Fruit fly (Drosophila melanogaster) whole organism, embryonic: ENCODE data around the gene CG14410.
A peak's percentile ranks its signal among the peaks of the same experiment; 100 is the strongest.

Source experiments
- Ada2b ChIP-seq: fragments of 200-800 bp; sonication (Bioruptor generic); IDR thresholded peaks from 2 replicates; pipeline ENCODE4 v1.3.6; 2022; ENCODE audit warnings: missing biosample characterization, missing genetic modification characterization
- B-H1 ChIP-seq: fragments of 200-800 bp; sonication (Bioruptor generic); IDR thresholded peaks from 3 replicates; pipeline ENCODE4 v1.3.6; 2022; ENCODE audit warnings: missing biosample characterization, missing genetic modification characterization
- CG1024 ChIP-seq: fragments of 200-800 bp; sonication (Bioruptor generic); IDR thresholded peaks from 2 replicates; pipeline ENCODE4 v1.3.6; 2022; ENCODE audit warnings: missing biosample characterization, missing genetic modification characterization
- CG10565 ChIP-seq: fragments of 200-800 bp; sonication (Bioruptor generic); optimal IDR thresholded peaks from 3 replicates; lab custom pipeline; 2016; ENCODE audit warnings: missing biosample characterization, mild to moderate bottlenecking, missing genetic modification characterization
- CG10959 ChIP-seq: fragments of 200-800 bp; sonication (Bioruptor generic); IDR thresholded peaks from 2 replicates; pipeline ENCODE4 v1.3.6; 2022; ENCODE audit warnings: missing biosample characterization, missing genetic modification characterization
- CG11456 ChIP-seq: fragments of 200-800 bp; sonication (Bioruptor generic); IDR thresholded peaks from 3 replicates; pipeline ENCODE4 v1.3.6; 2022; ENCODE audit warnings: missing biosample characterization, missing genetic modification characterization
- CG11695 ChIP-seq: fragments of 200-800 bp; sonication (Bioruptor generic); IDR thresholded peaks from 3 replicates; pipeline ENCODE4 v1.3.6; 2022; ENCODE audit warnings: missing biosample characterization, missing genetic modification characterization
- CG12659 ChIP-seq: fragments of 200-800 bp; sonication (Bioruptor generic); optimal IDR thresholded peaks from 3 replicates; lab custom pipeline; 2017; ENCODE audit warnings: mild to moderate bottlenecking, missing biosample characterization, missing genetic modification reagents, missing genetic modification characterization
- CG13287 ChIP-seq: fragments of 200-800 bp; sonication (Bioruptor generic); IDR thresholded peaks from 2 replicates; pipeline ENCODE4 v1.3.6; 2022; ENCODE audit warnings: missing biosample characterization, missing genetic modification characterization; ENCODE audit not compliant: partially characterized antibody
- CG14860 ChIP-seq: fragments of 200-800 bp; sonication (Bioruptor generic); IDR thresholded peaks from 3 replicates; pipeline ENCODE4 v1.3.6; 2022; ENCODE audit warnings: missing biosample characterization, missing genetic modification characterization; ENCODE audit not compliant: partially characterized antibody
- CG14965 ChIP-seq: fragments of 200-800 bp; sonication (Bioruptor generic); optimal IDR thresholded peaks from 2 replicates; lab custom pipeline; 2016; ENCODE audit warnings: missing biosample characterization, missing genetic modification characterization, borderline replicate concordance
- CG15479 ChIP-seq: fragments of 200-800 bp; sonication (Bioruptor generic); optimal IDR thresholded peaks from 3 replicates; lab custom pipeline; 2019; ENCODE audit warnings: missing biosample characterization, mild to moderate bottlenecking, missing genetic modification characterization, moderate library complexity
- CG16813 ChIP-seq: fragments of 200-800 bp; sonication (Bioruptor generic); IDR thresholded peaks from 3 replicates; pipeline ENCODE4 v1.3.6; 2022; ENCODE audit warnings: missing biosample characterization, missing genetic modification characterization; ENCODE audit not compliant: partially characterized antibody
- CG16815 ChIP-seq: fragments of 200-800 bp; sonication (Bioruptor generic); optimal IDR thresholded peaks from 3 replicates; lab custom pipeline; 2017; ENCODE audit warnings: missing biosample characterization, mild to moderate bottlenecking, missing genetic modification characterization
- CG17361 ChIP-seq: fragments of 200-800 bp; sonication (Bioruptor generic); IDR thresholded peaks from 3 replicates; pipeline ENCODE4 v1.3.6; 2022; ENCODE audit warnings: missing biosample characterization, missing genetic modification characterization
- CG17568 ChIP-seq: fragments of 200-800 bp; sonication (Bioruptor generic); optimal IDR thresholded peaks from 2 replicates; lab custom pipeline; 2018; ENCODE audit warnings: missing biosample characterization, mild to moderate bottlenecking, missing genetic modification characterization, moderate library complexity
- CG18476 ChIP-seq: fragments of 200-800 bp; sonication (Bioruptor generic); optimal IDR thresholded peaks from 2 replicates; lab custom pipeline; 2016; ENCODE audit warnings: missing biosample characterization, mild to moderate bottlenecking, missing genetic modification characterization
- CG2120 ChIP-seq: fragments of 200-800 bp; sonication (Bioruptor generic); optimal IDR thresholded peaks from 3 replicates; lab custom pipeline; 2016; ENCODE audit warnings: missing biosample characterization, missing genetic modification characterization
- CG3065 ChIP-seq: fragments of 200-800 bp; sonication (Bioruptor generic); optimal IDR thresholded peaks from 2 replicates; lab custom pipeline; 2016; ENCODE audit warnings: missing biosample characterization, missing genetic modification characterization
- CG31365 ChIP-seq: fragments of 200-800 bp; sonication (Bioruptor generic); optimal IDR thresholded peaks from 2 replicates; lab custom pipeline; 2018; ENCODE audit warnings: missing biosample characterization, mild to moderate bottlenecking, missing genetic modification characterization
- CG32532 ChIP-seq: fragments of 200-800 bp; sonication (Bioruptor generic); IDR thresholded peaks from 2 replicates; pipeline ENCODE4 v1.3.6; 2022; ENCODE audit warnings: missing biosample characterization, missing genetic modification characterization
- CG34224 ChIP-seq: fragments of 200-800 bp; sonication (Bioruptor generic); IDR thresholded peaks from 3 replicates; pipeline ENCODE4 v1.3.6; 2022; ENCODE audit warnings: missing biosample characterization, missing genetic modification characterization; ENCODE audit not compliant: partially characterized antibody
- CG6254 ChIP-seq: fragments of 200-800 bp; sonication (Bioruptor generic); optimal IDR thresholded peaks from 3 replicates; lab custom pipeline; 2017; ENCODE audit warnings: mild to moderate bottlenecking, missing biosample characterization, missing genetic modification reagents, missing genetic modification characterization
- CG6683 ChIP-seq: fragments of 200-800 bp; sonication (Bioruptor generic); optimal IDR thresholded peaks from 2 replicates; lab custom pipeline; 2017; ENCODE audit warnings: missing biosample characterization, mild to moderate bottlenecking, missing genetic modification characterization, missing genetic modification reagents
- CG8478 ChIP-seq: fragments of >200 bp; optimal IDR thresholded peaks from 2 replicates; lab custom pipeline; 2018
- CG9437 ChIP-seq: fragments of 200-800 bp; sonication (Bioruptor generic); optimal IDR thresholded peaks from 2 replicates; lab custom pipeline; 2018; ENCODE audit warnings: missing biosample characterization, mild to moderate bottlenecking, missing genetic modification characterization
- Dp ChIP-seq: fragments of 200-800 bp; sonication (Bioruptor generic); optimal IDR thresholded peaks from 2 replicates; lab custom pipeline; 2018; ENCODE audit warnings: missing biosample characterization, mild to moderate bottlenecking, missing genetic modification characterization, moderate library complexity
- Ets65A ChIP-seq: fragments of 200-800 bp; sonication (Bioruptor generic); peaks from one replicate; lab custom pipeline; 2016; ENCODE audit warnings: missing biosample characterization, missing genetic modification characterization
- NfI ChIP-seq: fragments of 200-800 bp; sonication (Bioruptor generic); optimal IDR thresholded peaks from 3 replicates; lab custom pipeline; 2018; ENCODE audit warnings: missing biosample characterization, mild to moderate bottlenecking, missing genetic modification characterization, moderate library complexity
- Oaz ChIP-seq: fragments of 200-800 bp; sonication (Bioruptor generic); IDR thresholded peaks from 2 replicates; pipeline ENCODE4 v1.3.6; 2022; ENCODE audit warnings: missing biosample characterization, missing genetic modification characterization
- Pdp1 ChIP-seq, 2 experiments: fragments of 200-800 bp; sonication (Bioruptor generic); optimal IDR thresholded peaks; 3 replicates each; lab custom pipeline; 2016; ENCODE audit warnings: missing biosample characterization in 2 of 2, missing genetic modification characterization in 2 of 2, mild to moderate bottlenecking in 1 of 2, moderate library complexity in 1 of 2
- Ptx1 ChIP-seq: fragments of 200-800 bp; sonication (Bioruptor generic); IDR thresholded peaks from 2 replicates; pipeline ENCODE4 v1.3.6; 2022; ENCODE audit warnings: missing biosample characterization, missing genetic modification characterization
- Ssrp ChIP-seq: fragments of 200-800 bp; sonication (Bioruptor generic); optimal IDR thresholded peaks from 2 replicates; lab custom pipeline; 2018; ENCODE audit warnings: missing biosample characterization, mild to moderate bottlenecking, missing genetic modification characterization, moderate library complexity
- Xrp1 ChIP-seq: fragments of 200-800 bp; sonication (Bioruptor generic); IDR thresholded peaks from 2 replicates; pipeline ENCODE4 v1.3.6; 2022; ENCODE audit warnings: missing biosample characterization, missing genetic modification characterization
- ab ChIP-seq: fragments of 200-800 bp; sonication (Bioruptor generic); optimal IDR thresholded peaks from 2 replicates; lab custom pipeline; 2016; ENCODE audit warnings: missing biosample characterization, missing genetic modification characterization
- bbx ChIP-seq: fragments of 200-800 bp; sonication (Bioruptor generic); IDR thresholded peaks from 2 replicates; pipeline ENCODE4 v1.3.6; 2022; ENCODE audit warnings: missing biosample characterization, missing genetic modification characterization; ENCODE audit not compliant: partially characterized antibody
- chm ChIP-seq: fragments of 200-800 bp; sonication (Bioruptor generic); IDR thresholded peaks from 2 replicates; pipeline ENCODE4 v1.3.6; 2022; ENCODE audit warnings: missing biosample characterization, missing genetic modification characterization
- dan ChIP-seq: fragments of 200-800 bp; sonication (Bioruptor generic); IDR thresholded peaks from 2 replicates; pipeline ENCODE4 v1.3.6; 2022; ENCODE audit warnings: missing biosample characterization, missing genetic modification characterization
- dati ChIP-seq: fragments of 200-800 bp; sonication (Bioruptor generic); IDR thresholded peaks from 2 replicates; pipeline ENCODE4 v1.3.6; 2022; ENCODE audit warnings: missing biosample characterization, missing genetic modification characterization
- fd3F ChIP-seq: fragments of 200-800 bp; sonication (Bioruptor generic); optimal IDR thresholded peaks from 2 replicates; lab custom pipeline; 2018; ENCODE audit warnings: missing biosample characterization, mild to moderate bottlenecking, missing genetic modification characterization, moderate library complexity
- gfzf ChIP-seq: fragments of 200-800 bp; sonication (Bioruptor generic); optimal IDR thresholded peaks from 2 replicates; lab custom pipeline; 2016; ENCODE audit warnings: missing biosample characterization, mild to moderate bottlenecking, missing genetic modification characterization, moderate library complexity
- grn ChIP-seq: fragments of 200-800 bp; sonication (Bioruptor generic); optimal IDR thresholded peaks from 3 replicates; lab custom pipeline; 2017; ENCODE audit warnings: missing biosample characterization, missing genetic modification characterization
- hth ChIP-seq: fragments of >200 bp; optimal IDR thresholded peaks from 2 replicates; lab custom pipeline; 2017; ENCODE audit warnings: inconsistent platforms
- lola ChIP-seq, 3 experiments: fragments of >200 bp in 2 of 3; fragments of 200-800 bp in 1 of 3; sonication (Bioruptor generic) in 1 of 3; optimal IDR thresholded peaks; 2 replicates each; lab custom pipeline; 2017 to 2019; ENCODE audit warnings: missing biosample characterization in 3 of 3, missing genetic modification characterization in 3 of 3, mild to moderate bottlenecking in 1 of 3, moderate library complexity in 1 of 3
- nmo ChIP-seq: fragments of 200-800 bp; sonication (Bioruptor generic); optimal IDR thresholded peaks from 2 replicates; lab custom pipeline; 2018; ENCODE audit warnings: missing biosample characterization, mild to moderate bottlenecking, missing genetic modification characterization, moderate library complexity
- pfk ChIP-seq: fragments of 200-800 bp; sonication (Bioruptor generic); optimal IDR thresholded peaks from 2 replicates; lab custom pipeline; 2018; ENCODE audit warnings: missing biosample characterization, mild to moderate bottlenecking, missing genetic modification characterization, moderate library complexity
- phol ChIP-seq: fragments of 200-800 bp; sonication (Bioruptor generic); optimal IDR thresholded peaks from 3 replicates; lab custom pipeline; 2018; ENCODE audit warnings: missing biosample characterization, mild to moderate bottlenecking, missing genetic modification characterization, moderate library complexity
- sima ChIP-seq: fragments of 200-800 bp; sonication (Bioruptor generic); optimal IDR thresholded peaks from 2 replicates; lab custom pipeline; 2016; ENCODE audit warnings: missing biosample characterization, missing genetic modification characterization
- zen2 ChIP-seq: fragments of 200-800 bp; sonication (Bioruptor generic); IDR thresholded peaks from 3 replicates; pipeline ENCODE4 v1.3.6; 2022; ENCODE audit warnings: missing biosample characterization, missing genetic modification characterization; ENCODE audit not compliant: partially characterized antibody

Gene CG14410

DNA sequence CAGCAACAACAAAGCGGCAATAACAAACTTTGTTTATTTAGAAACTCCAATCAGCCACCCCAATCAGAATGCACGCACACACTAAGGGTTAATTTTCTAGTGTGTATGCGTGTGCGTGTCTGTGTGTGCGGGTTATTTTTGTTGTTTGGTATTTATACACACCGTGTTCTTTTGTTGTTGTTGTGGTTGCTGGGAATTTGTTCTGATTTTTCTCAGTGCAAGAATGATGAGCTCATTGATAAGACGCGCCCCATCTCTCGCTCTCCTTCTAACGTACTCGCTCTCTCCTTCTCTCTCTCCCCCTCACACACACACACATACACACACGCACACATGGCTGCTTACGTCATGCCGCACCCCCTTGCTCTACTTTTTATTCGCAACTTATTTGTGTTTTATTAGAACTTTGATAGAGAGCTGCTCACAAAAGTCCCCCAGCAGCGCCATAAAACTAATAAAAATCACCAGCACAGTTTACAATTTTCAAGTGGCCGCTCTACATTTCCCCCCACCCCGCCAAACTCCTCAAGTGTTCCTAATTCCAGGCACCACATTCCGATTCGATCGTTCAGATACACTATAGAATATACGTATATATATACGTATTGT, 3.3 kb downstream of the CG14410 start (continued):
- TF ChIP-seq CG16813 (GFP tag; lab: Robert Waterston, UW) (no peak), hth (lab: Kevin White, UChicago) (no peak), CG8478 (no peak), Ssrp (tag; lab: Kevin White, UChicago) (no peak), CG18476 (no peak), gfzf (no peak), dan (GFP tag; lab: Robert Waterston, UW) (no peak), CG10959 (GFP tag; lab: Robert Waterston, UW) (peak; percentile 89), CG16815 (GFP tag; lab: Kevin White, UChicago) (no peak), sima (GFP tag; lab: Kevin White, UChicago) (no peak), CG14965 (no peak), CG2120 (GFP tag; lab: Kevin White, UChicago) (peak; percentile 81), NfI (GFP tag; lab: Kevin White, UChicago) (peak; percentile 20), grn (peak; percentile 83), CG9437 (GFP tag; lab: Kevin White, UChicago) (no peak), fd3F (GFP tag; lab: Kevin White, UChicago) (peak; percentile 17), nmo (GFP tag; lab: Kevin White, UChicago) (no peak), B-H1 (GFP tag; lab: Robert Waterston, UW) (no peak), Oaz (GFP tag; lab: Robert Waterston, UW) (0 out of 2 replicates have a peak, but pooled peaks have one; percentile 40), CG17361 (GFP tag; lab: Robert Waterston, UW) (no peak), CG6254 (no peak), ab (GFP tag; lab: Kevin White, UChicago) (peak; percentile 5), Ada2b (GFP tag; lab: Robert Waterston, UW) (peak; percentile 37; the same call in 1 of the 2 replicates), zen2 (GFP tag; lab: Robert Waterston, UW) (no peak), CG1024 (GFP tag; lab: Robert Waterston, UW) (no peak), CG6683 (GFP tag; lab: Kevin White, UChicago) (no peak), Pdp1 (GFP tag; optimal IDR thresholded peaks at IDR 0.05; lab: Kevin White, UChicago) (peak in 1 of 2 experiments; percentile 92), CG14860 (GFP tag; lab: Robert Waterston, UW) (no peak), CG31365 (tag; lab: Kevin White, UChicago) (peak; percentile 40), lola (GFP tag; optimal IDR thresholded peaks at IDR 0.05; lab: Kevin White, UChicago) (no peak), CG32532 (GFP tag; lab: Robert Waterston, UW) (peak; percentile 78), CG15479 (GFP tag; lab: Kevin White, UChicago) (no peak), Ptx1 (GFP tag; lab: Robert Waterston, UW) (peak; percentile 40; the same call in 1 of the 2 replicates), CG17568 (GFP tag; lab: Kevin White, UChicago) (no peak), dati (GFP tag; lab: Robert Waterston, UW) (no peak), CG3065 (no peak), CG11695 (GFP tag; lab: Robert Waterston, UW) (peak; percentile 52; the same call in 1 of the 3 replicates), chm (GFP tag; lab: Robert Waterston, UW) (peak; percentile 63; the same call in 1 of the 2 replicates), bbx (GFP tag; lab: Robert Waterston, UW) (no peak), pfk (GFP tag; lab: Kevin White, UChicago) (no peak), CG12659 (GFP tag; lab: Kevin White, UChicago) (peak; percentile 2), Ets65A (GFP tag; lab: Kevin White, UChicago) (peak; percentile 76), Xrp1 (GFP tag; lab: Robert Waterston, UW) (peak; percentile 39; the same call in 1 of the 2 replicates), phol (tag; lab: Kevin White, UChicago) (no peak), Dp (no peak), CG11456 (peak; percentile 62; the same call in 1 of the 3 replicates), CG10565 (GFP tag; lab: Kevin White, UChicago) (no peak), CG13287 (GFP tag; lab: Robert Waterston, UW) (no peak), CG34224 (GFP tag; lab: Robert Waterston, UW) (no peak)
